Fruit fly (Drosophila melanogaster) whole organism, wandering third instar larva: ENCODE results near the gene CG34012.
A peak's percentile ranks its signal among the peaks of the same experiment; 100 is the strongest.

Experiments used
- CG32264 ChIP-seq: fragments of 200-800 bp; sonication (Bioruptor generic); optimal IDR thresholded peaks from 2 replicates; lab custom pipeline; 2016; ENCODE audit warnings: missing biosample characterization, missing genetic modification characterization
- CG9705 ChIP-seq: fragments of 200-800 bp; sonication (Bioruptor generic); optimal IDR thresholded peaks from 2 replicates; lab custom pipeline; 2018; ENCODE audit warnings: missing biosample characterization, mild to moderate bottlenecking, missing genetic modification characterization
- CrebA ChIP-seq: fragments of 200-800 bp; sonication (Bioruptor generic); optimal IDR thresholded peaks from 2 replicates; lab custom pipeline; 2016; ENCODE audit warnings: missing biosample characterization, mild to moderate bottlenecking, missing genetic modification characterization, borderline replicate concordance
- Dfd ChIP-seq: fragments of >200 bp; optimal IDR thresholded peaks from 2 replicates; lab custom pipeline; 2017; ENCODE audit warnings: missing biosample characterization, missing genetic modification characterization
- Dif ChIP-seq: fragments of 200-275, 200-300 bp; sonication (Bioruptor generic); optimal IDR thresholded peaks from 2 replicates; lab custom pipeline; 2018; ENCODE audit warnings: missing biosample characterization, missing genetic modification characterization; ENCODE audit not compliant: partially characterized antibody
- GATAd ChIP-seq: sonication (Bioruptor generic); optimal IDR thresholded peaks from 2 replicates; lab custom pipeline; 2016; ENCODE audit warnings: missing biosample characterization, missing genetic modification characterization
- HLH106 ChIP-seq: fragments of 200-800 bp; optimal IDR thresholded peaks from 3 replicates; lab custom pipeline; 2019; ENCODE audit warnings: missing biosample characterization, mild to moderate bottlenecking, missing genetic modification characterization, moderate library complexity
- Hr78 ChIP-seq: fragments of >200 bp; optimal IDR thresholded peaks from 2 replicates; lab custom pipeline; 2017; ENCODE audit warnings: missing biosample characterization, missing genetic modification characterization
- Hr83 ChIP-seq: fragments of 200-300 bp; sonication (Bioruptor generic); optimal IDR thresholded peaks from 2 replicates; lab custom pipeline; 2016; ENCODE audit warnings: missing biosample characterization, mild to moderate bottlenecking, missing genetic modification characterization, moderate library complexity; ENCODE audit not compliant: poor library complexity, severe bottlenecking
- Mio ChIP-seq: sonication (Bioruptor generic); optimal IDR thresholded peaks from 2 replicates; lab custom pipeline; 2016; ENCODE audit warnings: missing biosample characterization, missing genetic modification characterization
- N ChIP-seq: fragments of >200 bp; optimal IDR thresholded peaks from 2 replicates; lab custom pipeline; 2018; ENCODE audit warnings: missing biosample characterization, missing external identifiers, missing genetic modification characterization
- OdsH ChIP-seq: fragments of 200-800 bp; sonication (Bioruptor generic); optimal IDR thresholded peaks from 2 replicates; lab custom pipeline; 2016; ENCODE audit warnings: missing biosample characterization, mild to moderate bottlenecking, missing genetic modification characterization
- Rel ChIP-seq, 2 experiments: fragments of 200-800 bp; sonication (Bioruptor generic) in 1 of 2; optimal IDR thresholded peaks; 2 replicates in 1 of 2; 3 replicates in 1 of 2; lab custom pipeline; 2016 to 2019; ENCODE audit warnings: mild to moderate bottlenecking in 2 of 2, missing biosample characterization in 2 of 2, missing genetic modification characterization in 2 of 2, moderate library complexity in 1 of 2
- Sp1 ChIP-seq: fragments of 200-800 bp; sonication (Bioruptor generic); optimal IDR thresholded peaks from 3 replicates; lab custom pipeline; 2019; ENCODE audit warnings: missing biosample characterization, mild to moderate bottlenecking, missing genetic modification characterization, moderate library complexity
- brk ChIP-seq: fragments of 200-800 bp; sonication (Bioruptor generic); optimal IDR thresholded peaks from 2 replicates; lab custom pipeline; 2016; ENCODE audit warnings: missing biosample characterization, mild to moderate bottlenecking, missing genetic modification characterization
- dmrt93B ChIP-seq: fragments of 200-800 bp; sonication (Bioruptor generic); optimal IDR thresholded peaks from 2 replicates; lab custom pipeline; 2018; ENCODE audit warnings: missing biosample characterization, mild to moderate bottlenecking, missing genetic modification characterization
- dsf ChIP-seq: sonication (Bioruptor generic); optimal IDR thresholded peaks from 2 replicates; lab custom pipeline; 2016; ENCODE audit warnings: missing biosample characterization, missing genetic modification characterization, borderline replicate concordance
- ey ChIP-seq: fragments of 200-800 bp; sonication (Bioruptor generic); optimal IDR thresholded peaks from 2 replicates; lab custom pipeline; 2016; ENCODE audit warnings: missing biosample characterization, missing genetic modification characterization
- foxo ChIP-seq, 2 experiments: fragments of 200-800 bp; sonication (Bioruptor generic); optimal IDR thresholded peaks; 2 replicates in 1 of 2; 3 replicates in 1 of 2; lab custom pipeline; 2016 to 2017; ENCODE audit warnings: missing biosample characterization in 2 of 2, missing genetic modification characterization in 2 of 2
- fru ChIP-seq: fragments of 200-800 bp; sonication (Bioruptor generic); optimal IDR thresholded peaks from 3 replicates; lab custom pipeline; 2016; ENCODE audit warnings: missing biosample characterization, mild to moderate bottlenecking, missing genetic modification characterization
- h ChIP-seq: fragments of 200-800 bp; sonication (Bioruptor generic); optimal IDR thresholded peaks from 3 replicates; lab custom pipeline; 2016; ENCODE audit warnings: missing biosample characterization, mild to moderate bottlenecking, missing genetic modification characterization
- jim ChIP-seq: fragments of 175-275, 200-325 bp; sonication (Bioruptor generic); optimal IDR thresholded peaks from 2 replicates; lab custom pipeline; 2016; ENCODE audit warnings: missing biosample characterization, mild to moderate bottlenecking, missing genetic modification characterization
- lola ChIP-seq: fragments of >200 bp; optimal IDR thresholded peaks from 2 replicates; lab custom pipeline; 2017; ENCODE audit warnings: missing biosample characterization, missing genetic modification characterization
- pan ChIP-seq: fragments of >200 bp; optimal IDR thresholded peaks from 2 replicates; lab custom pipeline; 2017
- psq ChIP-seq: fragments of 200-800 bp; sonication (Bioruptor generic); optimal IDR thresholded peaks from 3 replicates; lab custom pipeline; 2017; ENCODE audit warnings: missing biosample characterization, mild to moderate bottlenecking, missing genetic modification characterization, moderate library complexity
- rgr ChIP-seq: fragments of 200-800 bp; sonication (Bioruptor generic); optimal IDR thresholded peaks from 3 replicates; lab custom pipeline; 2016; ENCODE audit warnings: missing biosample characterization, mild to moderate bottlenecking, missing genetic modification characterization
- sv ChIP-seq: fragments of 200-800 bp; sonication (Bioruptor generic); optimal IDR thresholded peaks from 3 replicates; lab custom pipeline; 2016; ENCODE audit warnings: missing biosample characterization, missing genetic modification characterization
- tai ChIP-seq: sonication (Bioruptor generic); optimal IDR thresholded peaks from 2 replicates; lab custom pipeline; 2016; ENCODE audit warnings: missing biosample characterization, missing genetic modification characterization
- usp ChIP-seq: fragments of >200 bp; optimal IDR thresholded peaks from 2 replicates; lab custom pipeline; 2017; ENCODE audit warnings: missing biosample characterization, missing genetic modification characterization
- woc ChIP-seq: sonication (Bioruptor generic); optimal IDR thresholded peaks from 2 replicates; lab custom pipeline; 2016; ENCODE audit warnings: missing biosample characterization, mild to moderate bottlenecking, missing genetic modification characterization

Gene CG34012

DNA sequence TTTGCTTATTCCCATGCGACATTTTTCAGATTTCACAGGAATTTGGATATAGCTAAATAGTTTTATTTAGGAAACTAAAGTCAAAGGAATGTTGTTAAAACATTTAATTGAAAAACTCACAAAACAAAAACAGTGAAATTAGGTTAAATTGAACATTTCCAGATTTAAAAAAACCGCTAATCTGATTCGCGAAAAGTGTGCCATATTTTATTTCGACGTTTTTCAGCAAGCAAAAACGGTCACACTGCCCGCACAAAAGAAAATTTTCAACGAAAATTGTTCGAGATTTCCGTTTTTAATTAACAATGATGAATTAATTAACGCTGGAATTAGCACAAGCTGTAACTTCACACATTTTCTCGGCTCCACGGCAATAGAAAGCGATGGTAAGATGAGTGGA lies at the start of gene CG34012, which contains the start of gene emei:
TSS of gene CG34012 (minus strand) at position 52 of the 400 bp plus-strand sequence.
TSS of gene emei (plus strand) at position 237 of the 400 bp plus-strand sequence.
- TF ChIP-seq lola (no peak), foxo (GFP tag; optimal IDR thresholded peaks at IDR 0.05; lab: Kevin White, UChicago) (no peak), ey (GFP tag; lab: Kevin White, UChicago) (no peak), tai (GFP tag; lab: Kevin White, UChicago) (no peak), HLH106 (tag; lab: Kevin White, UChicago) (no peak), jim (GFP tag; lab: Kevin White, UChicago) (no peak)

DNA sequence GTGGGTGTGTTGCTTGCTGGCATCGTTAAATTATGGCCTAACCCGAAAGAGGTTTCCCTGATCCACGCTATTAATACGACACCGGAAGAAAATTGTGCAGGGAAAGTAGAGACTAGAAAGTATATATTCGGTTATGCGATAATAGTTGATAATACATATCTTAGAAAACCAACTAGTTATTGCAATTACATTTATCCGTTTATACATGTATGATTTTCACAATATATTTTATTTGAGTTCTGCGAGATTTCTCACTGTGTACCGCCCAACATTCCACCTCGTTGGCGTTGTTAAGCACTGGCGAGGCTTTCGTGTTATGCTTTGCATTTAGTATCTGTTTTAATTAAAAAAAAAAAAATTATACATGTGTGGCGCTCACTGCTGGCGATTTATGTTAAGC lies 46.1 kb upstream of the CG34012 start:
- TF ChIP-seq psq (GFP tag; lab: Kevin White, UChicago) (peak; percentile 7), rgr (GFP tag; lab: Kevin White, UChicago) (peak; percentile 26), h (GFP tag; lab: Kevin White, UChicago) (peak; percentile 47), GATAd (no peak), HLH106 (tag; lab: Kevin White, UChicago) (peak; percentile 18), OdsH (GFP tag; lab: Kevin White, UChicago) (peak; percentile 4), CG9705 (GFP tag; lab: Kevin White, UChicago) (no peak), foxo (GFP tag; optimal IDR thresholded peaks at IDR 0.05; lab: Kevin White, UChicago) (peak in 1 of 2 experiments; percentile 26), Sp1 (GFP tag; lab: Kevin White, UChicago) (peak; percentile 15), dsf (GFP tag; lab: Kevin White, UChicago) (no peak), ey (GFP tag; lab: Kevin White, UChicago) (peak; percentile 7), Dif (no peak), fru (GFP tag; lab: Kevin White, UChicago) (peak; percentile 20), Mio (GFP tag; lab: Kevin White, UChicago) (no peak), CrebA (GFP tag; lab: Kevin White, UChicago) (no peak), woc (GFP tag; lab: Kevin White, UChicago) (peak; percentile 10), jim (GFP tag; lab: Kevin White, UChicago) (no peak)

dm6 chr3L:11150735-11151287 lies 41.5 kb upstream of the CG34012 start, which contains the start of gene CG6216:
Gene CG6216, minus strand, starts transcription at chr3L:11150785.
- TF ChIP-seq Rel (GFP tag; optimal IDR thresholded peaks at IDR 0.05; lab: Kevin White, UChicago) (no peak), Rel (tag; optimal IDR thresholded peaks at IDR 0.05; lab: Kevin White, UChicago) (no peak), OdsH (GFP tag; lab: Kevin White, UChicago) (no peak), Hr83 (GFP tag; lab: Kevin White, UChicago) (no peak), sv (GFP tag; lab: Kevin White, UChicago) (no peak), h (GFP tag; lab: Kevin White, UChicago) (no peak), dmrt93B (GFP tag; lab: Kevin White, UChicago) (no peak), Dfd (GFP tag; lab: Kevin White, UChicago) (no peak), fru (GFP tag; lab: Kevin White, UChicago) (no peak), usp (GFP tag; lab: Kevin White, UChicago) (no peak), brk (no peak), N (GFP tag; lab: Kevin White, UChicago) (no peak), GATAd (no peak), pan (lab: Kevin White, UChicago) (no peak), Hr78 (GFP tag; lab: Kevin White, UChicago) (no peak), lola (no peak), Dif (no peak), CG32264 (GFP tag; lab: Kevin White, UChicago) (no peak)

dm6 chr3L:11148478-11149251 lies 39.4 kb upstream of the CG34012 start:
- no peak for TF ChIP-seq tai (GFP tag; lab: Kevin White, UChicago)
- no peak for TF ChIP-seq lola
- TF ChIP-seq dmrt93B (GFP tag; lab: Kevin White, UChicago) = no peak
- no peak for TF ChIP-seq Rel (GFP tag; optimal IDR thresholded peaks at IDR 0.05; lab: Kevin White, UChicago)
- TF ChIP-seq Rel (tag; optimal IDR thresholded peaks at IDR 0.05; lab: Kevin White, UChicago) = no peak
- TF ChIP-seq dsf (GFP tag; lab: Kevin White, UChicago) = no peak
- no peak for TF ChIP-seq h (GFP tag; lab: Kevin White, UChicago)
- TF ChIP-seq, all 38 proteins: peak for 0
